Worm (Caenorhabditis elegans) whole organism, L3 larva: ENCODE measurements around the gene dpy-4.
A peak's percentile ranks its signal among the peaks of the same experiment; 100 is the strongest.

Experiments used
- R02D3.7 ChIP-seq: fragments of 150-350 bp; optimal IDR thresholded peaks from 2 replicates; lab custom pipeline; 2014; ENCODE audit warnings: missing biosample characterization, missing genetic modification characterization
- ZK546.5 ChIP-seq: sonication (generic microtip); optimal IDR thresholded peaks from 2 replicates; lab custom pipeline; 2017; ENCODE audit warnings: missing biosample characterization, missing genetic modification characterization
- aly-2 ChIP-seq: fragments of 150-350 bp; optimal IDR thresholded peaks from 2 replicates; lab custom pipeline; 2014; ENCODE audit warnings: missing biosample characterization, missing genetic modification characterization
- ama-1 ChIP-seq: fragments of 150-350 bp; optimal IDR thresholded peaks from 2 replicates; lab custom pipeline; 2018
- ceh-16 ChIP-seq: sonication (generic microtip); optimal IDR thresholded peaks from 2 replicates; lab custom pipeline; 2017; ENCODE audit warnings: missing biosample characterization, missing genetic modification characterization
- ceh-28 ChIP-seq: fragments of 150-350 bp; optimal IDR thresholded peaks from 2 replicates; lab custom pipeline; 2014; ENCODE audit warnings: missing biosample characterization, missing genetic modification reagents, missing genetic modification characterization
- ceh-82 ChIP-seq: fragments of 150-350 bp; optimal IDR thresholded peaks from 2 replicates; lab custom pipeline; 2014; ENCODE audit warnings: missing biosample characterization, missing genetic modification characterization
- daf-12 ChIP-seq: fragments of 150-350 bp; optimal IDR thresholded peaks from 2 replicates; lab custom pipeline; 2014; ENCODE audit warnings: missing biosample characterization, missing genetic modification reagents, missing genetic modification characterization
- egl-27 ChIP-seq: sonication (generic microtip); optimal IDR thresholded peaks from 4 replicates; lab custom pipeline; 2017; ENCODE audit warnings: missing biosample characterization, missing genetic modification reagents, missing genetic modification characterization
- egl-5 ChIP-seq: fragments of 150-350 bp; optimal IDR thresholded peaks from 2 replicates; lab custom pipeline; 2017; ENCODE audit warnings: missing biosample characterization, missing genetic modification reagents, missing genetic modification characterization, inconsistent platforms
- elt-1 ChIP-seq: fragments of 150-350 bp; optimal IDR thresholded peaks from 2 replicates; lab custom pipeline; 2014; ENCODE audit warnings: missing biosample characterization, missing genetic modification characterization
- elt-2 ChIP-seq: sonication (generic microtip); optimal IDR thresholded peaks from 2 replicates; lab custom pipeline; 2016; ENCODE audit warnings: missing genetic modification reagents, mild to moderate bottlenecking, missing genetic modification characterization, missing compliant biosample characterization
- fkh-10 ChIP-seq: sonication (generic microtip); optimal IDR thresholded peaks from 2 replicates; lab custom pipeline; 2017; ENCODE audit warnings: missing biosample characterization, missing genetic modification reagents, missing genetic modification characterization
- fkh-2 ChIP-seq: fragments of 150-350 bp; optimal IDR thresholded peaks from 2 replicates; lab custom pipeline; 2014; ENCODE audit warnings: missing biosample characterization, missing genetic modification reagents, missing genetic modification characterization
- fos-1 ChIP-seq: fragments of 150-350 bp; optimal IDR thresholded peaks from 2 replicates; lab custom pipeline; 2014; ENCODE audit warnings: missing biosample characterization, missing genetic modification characterization
- hmg-11 ChIP-seq: sonication (generic microtip); optimal IDR thresholded peaks from 2 replicates; lab custom pipeline; 2016; ENCODE audit warnings: missing genetic modification characterization, missing compliant biosample characterization
- jun-1 ChIP-seq: fragments of 150-350 bp; optimal IDR thresholded peaks from 2 replicates; lab custom pipeline; 2014; ENCODE audit warnings: missing biosample characterization, missing genetic modification reagents, missing genetic modification characterization
- lin-15B ChIP-seq: fragments of 150-350 bp; optimal IDR thresholded peaks from 2 replicates; lab custom pipeline; 2014; ENCODE audit warnings: missing biosample characterization, missing genetic modification characterization
- lin-39 ChIP-seq: fragments of 150-350 bp; optimal IDR thresholded peaks from 2 replicates; lab custom pipeline; 2018; ENCODE audit warnings: missing biosample characterization, missing genetic modification reagents, missing genetic modification characterization
- lsy-12 ChIP-seq: sonication (generic microtip); optimal IDR thresholded peaks from 2 replicates; lab custom pipeline; 2016; ENCODE audit warnings: mild to moderate bottlenecking, missing genetic modification characterization, missing compliant biosample characterization
- mml-1 ChIP-seq: fragments of 150-350 bp; sonication (generic microtip); optimal IDR thresholded peaks from 3 replicates; lab custom pipeline; 2014; ENCODE audit warnings: missing biosample characterization, missing genetic modification characterization
- nfya-1 ChIP-seq: sonication (generic microtip); optimal IDR thresholded peaks from 2 replicates; lab custom pipeline; 2017; ENCODE audit warnings: missing genetic modification characterization, mild to moderate bottlenecking, missing compliant biosample characterization, antibody characterized with exemption, moderate library complexity; ENCODE audit not compliant: insufficient read depth
- nhr-11 ChIP-seq: fragments of 150-350 bp; optimal IDR thresholded peaks from 2 replicates; lab custom pipeline; 2014; ENCODE audit warnings: missing biosample characterization, missing genetic modification characterization
- nhr-12 ChIP-seq: fragments of 150-350 bp; optimal IDR thresholded peaks from 2 replicates; lab custom pipeline; 2014; ENCODE audit warnings: missing biosample characterization, missing genetic modification characterization
- nhr-23 ChIP-seq: fragments of 150-350 bp; optimal IDR thresholded peaks from 2 replicates; lab custom pipeline; 2014; ENCODE audit warnings: missing biosample characterization, missing genetic modification reagents, missing genetic modification characterization
- nhr-43 ChIP-seq: sonication (generic microtip); optimal IDR thresholded peaks from 2 replicates; lab custom pipeline; 2016; ENCODE audit warnings: mild to moderate bottlenecking, missing genetic modification characterization, missing compliant biosample characterization; ENCODE audit not compliant: poor library complexity, severe bottlenecking
- nhr-67 ChIP-seq: fragments of 150-350 bp; optimal IDR thresholded peaks from 2 replicates; lab custom pipeline; 2014; ENCODE audit warnings: missing biosample characterization, missing genetic modification characterization
- nhr-76 ChIP-seq: fragments of 150-350 bp; sonication (generic microtip); optimal IDR thresholded peaks from 5 replicates; lab custom pipeline; 2014; ENCODE audit warnings: missing biosample characterization, missing genetic modification characterization
- pha-4 ChIP-seq: fragments of 150-350 bp; optimal IDR thresholded peaks from 2 replicates; lab custom pipeline; 2014; ENCODE audit warnings: missing biosample characterization, missing genetic modification reagents, missing genetic modification characterization
- pqm-1 ChIP-seq: fragments of 150-350 bp; optimal IDR thresholded peaks from 2 replicates; lab custom pipeline; 2017; ENCODE audit warnings: missing biosample characterization, missing genetic modification characterization, inconsistent platforms
- skn-1 ChIP-seq: fragments of 150-350 bp; optimal IDR thresholded peaks from 2 replicates; lab custom pipeline; 2014; ENCODE audit warnings: missing biosample characterization, missing genetic modification characterization
- snpc-4 ChIP-seq: fragments of 150-350 bp; optimal IDR thresholded peaks from 2 replicates; lab custom pipeline; 2014; ENCODE audit warnings: missing biosample characterization, missing genetic modification characterization
- tbx-2 ChIP-seq: sonication (generic microtip); optimal IDR thresholded peaks from 2 replicates; lab custom pipeline; 2016; ENCODE audit warnings: mild to moderate bottlenecking, missing genetic modification characterization, missing compliant biosample characterization
- unc-39 ChIP-seq: sonication (generic microtip); optimal IDR thresholded peaks from 4 replicates; lab custom pipeline; 2017; ENCODE audit warnings: missing biosample characterization, missing genetic modification characterization
- zag-1 ChIP-seq: fragments of 150-350 bp; optimal IDR thresholded peaks from 2 replicates; lab custom pipeline; 2014; ENCODE audit warnings: missing biosample characterization, missing genetic modification characterization
- ztf-4 ChIP-seq: fragments of 150-350 bp; optimal IDR thresholded peaks from 2 replicates; lab custom pipeline; 2014; ENCODE audit warnings: missing biosample characterization, missing genetic modification characterization

Gene dpy-4

DNA sequence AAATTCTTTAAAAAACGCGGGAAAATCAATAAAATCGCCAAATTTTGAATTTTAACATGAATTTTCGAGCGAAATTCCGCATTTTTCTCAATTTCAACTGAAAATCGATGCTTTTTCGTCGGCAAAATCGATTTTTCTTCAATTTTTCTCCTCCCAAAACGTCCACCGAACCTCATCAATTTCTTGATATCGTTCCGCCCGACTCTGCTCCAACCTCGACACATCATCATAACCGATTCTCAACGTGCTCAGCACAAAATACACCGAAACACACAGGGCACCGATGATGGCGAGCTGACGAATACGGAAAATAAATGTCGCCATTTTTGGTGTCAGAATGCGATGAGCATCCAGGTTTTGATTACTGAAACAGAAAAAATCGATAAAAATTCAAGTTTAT lies 28.0 kb downstream of the dpy-4 start, which contains the start of gene Y41E3.1:
TSS of gene Y41E3.1 (minus strand) at position 324 of the 400 bp plus-strand sequence.
- TF ChIP-seq fos-1 (tag; lab: Kevin White, UChicago) (no peak), tbx-2 (no peak), daf-12 (tag; lab: Kevin White, UChicago) (no peak), zag-1 (no peak), aly-2 (no peak), jun-1 (no peak), ZK546.5 (tag; lab: Kevin White, UChicago) (no peak), nhr-12 (no peak)

DNA sequence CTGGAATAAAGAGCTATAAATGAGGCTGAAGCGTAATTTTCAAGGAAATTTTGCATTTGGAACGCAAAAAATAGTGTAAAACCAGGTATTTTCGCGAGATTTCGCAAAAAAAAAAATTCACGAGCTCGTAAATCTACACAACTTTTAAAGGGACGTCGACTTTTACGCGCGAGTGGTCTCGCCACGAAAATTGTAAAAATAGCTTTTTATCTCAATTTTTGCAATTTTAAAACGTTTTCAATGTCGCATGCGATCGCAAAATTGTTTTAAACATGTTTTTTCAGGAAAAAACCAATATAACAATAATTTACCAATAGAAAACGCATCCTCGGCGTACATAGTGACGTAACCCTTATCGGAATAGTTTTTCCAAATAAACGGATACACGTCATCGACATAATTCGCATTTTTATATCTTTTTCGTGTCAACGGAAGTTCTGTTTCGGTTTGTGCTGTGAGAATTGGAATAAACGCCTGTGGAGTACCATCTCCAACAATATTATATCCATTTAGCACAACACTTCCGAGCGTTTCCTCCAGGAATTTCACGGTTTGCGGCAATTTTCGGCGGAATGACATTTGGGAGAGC lies 29.8 kb downstream of the dpy-4 start:
- peak; percentile 42 for TF ChIP-seq aly-2
- peak; percentile 5 for TF ChIP-seq pha-4
- peak; percentile 81 for TF ChIP-seq R02D3.7 (tag; lab: Kevin White, UChicago)
- no peak for TF ChIP-seq nhr-23
- peak; percentile 12 for TF ChIP-seq lin-15B (tag; lab: Kevin White, UChicago)

- peak; percentile 29 for TF ChIP-seq ceh-28
- TF ChIP-seq fos-1 (tag; lab: Kevin White, UChicago) = no peak
Measured at ce11 chrIV:14954842-14955241, 31.7 kb downstream of the dpy-4 start.

DNA sequence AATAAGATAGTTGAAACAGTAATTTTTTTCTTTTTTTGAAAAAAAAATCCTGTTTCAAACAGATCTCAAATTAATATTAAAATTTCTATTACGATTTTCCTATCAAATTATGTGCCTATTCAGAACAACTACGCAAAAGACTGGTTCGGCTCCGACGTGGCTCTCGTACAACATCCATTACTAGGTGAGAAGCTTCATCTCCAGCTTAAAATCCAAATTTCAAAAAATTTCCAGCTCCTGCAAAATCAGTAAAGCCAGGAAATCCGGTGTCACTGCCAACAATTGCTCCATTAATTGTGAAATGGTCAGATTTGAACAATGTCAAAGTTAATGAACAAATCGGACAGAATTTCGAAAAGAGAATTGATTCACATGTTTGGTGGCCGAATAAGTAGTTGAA lies 32.8 kb downstream of the dpy-4 start:
- TF ChIP-seq skn-1 (tag; lab: Kevin White, UChicago) (no peak), lin-39 (tag; lab: Kevin White, UChicago) (no peak), ceh-82 (tag; lab: Kevin White, UChicago) (no peak), unc-39 (tag; lab: Kevin White, UChicago) (no peak), R02D3.7 (tag; lab: Kevin White, UChicago) (no peak), pqm-1 (tag; lab: Kevin White, UChicago) (no peak), fkh-10 (GFP tag; lab: Kevin White, UChicago) (no peak), egl-27 (tag; lab: Kevin White, UChicago) (no peak), pha-4 (no peak)

- TF ChIP-seq R02D3.7 (tag; lab: Kevin White, UChicago) = no peak
- no peak for TF ChIP-seq ceh-82 (tag; lab: Kevin White, UChicago)
- no peak for TF ChIP-seq mml-1 (tag; lab: Kevin White, UChicago)
- no peak for TF ChIP-seq lsy-12 (tag; lab: Kevin White, UChicago)
- TF ChIP-seq ztf-4 (tag; lab: Kevin White, UChicago) = no peak
Measured at ce11 chrIV:14950468-14950867, 36.1 kb downstream of the dpy-4 start, which contains the start of gene Y41E3.22. TSS of gene Y41E3.22 (plus strand) at chrIV:14950710.

ce11 chrIV:14949048-14949447 lies 37.5 kb downstream of the dpy-4 start:
- TF ChIP-seq ceh-16 (tag; lab: Kevin White, UChicago) (no peak), nhr-76 (no peak), elt-1 (tag; lab: Kevin White, UChicago) (no peak), egl-5 (tag; lab: Kevin White, UChicago) (no peak), fkh-2 (no peak), tbx-2 (no peak), daf-12 (tag; lab: Kevin White, UChicago) (no peak), elt-2 (tag; lab: Kevin White, UChicago) (no peak), snpc-4 (tag; lab: Kevin White, UChicago) (no peak), nhr-67 (tag; lab: Kevin White, UChicago) (no peak), hmg-11 (tag; lab: Kevin White, UChicago) (no peak), pqm-1 (tag; lab: Kevin White, UChicago) (no peak), nhr-43 (tag; lab: Kevin White, UChicago) (no peak), nfya-1 (tag; lab: Kevin White, UChicago) (no peak), nhr-11 (tag; lab: Kevin White, UChicago) (no peak), ama-1 (lab: Kevin White, UChicago) (no peak), lsy-12 (tag; lab: Kevin White, UChicago) (no peak)
